Worm (Caenorhabditis elegans) whole organism, L4/young adult: ENCODE results near the gene C43G2.3.
"Not testable (repeated sequence)": the region's sequence is repeated elsewhere in the genome, so short reads cannot be mapped to it uniquely, and the experiment has no call there.

Experiments used
- W03F9.2 ChIP-seq: fragments of 150-350 bp; optimal IDR thresholded peaks from 2 replicates; lab custom pipeline; 2014; ENCODE audit warnings: missing biosample characterization, missing genetic modification characterization
- dao-5 ChIP-seq: sonication (generic microtip); optimal IDR thresholded peaks from 2 replicates; lab custom pipeline; 2016; ENCODE audit warnings: missing genotype, missing genetic modification characterization, moderate library complexity, missing compliant biosample characterization
- him-1 ChIP-seq: sonication (generic microtip); optimal IDR thresholded peaks from 2 replicates; lab custom pipeline; 2016; ENCODE audit warnings: missing genotype, missing genetic modification reagents, missing genetic modification characterization, missing compliant biosample characterization

DNA sequence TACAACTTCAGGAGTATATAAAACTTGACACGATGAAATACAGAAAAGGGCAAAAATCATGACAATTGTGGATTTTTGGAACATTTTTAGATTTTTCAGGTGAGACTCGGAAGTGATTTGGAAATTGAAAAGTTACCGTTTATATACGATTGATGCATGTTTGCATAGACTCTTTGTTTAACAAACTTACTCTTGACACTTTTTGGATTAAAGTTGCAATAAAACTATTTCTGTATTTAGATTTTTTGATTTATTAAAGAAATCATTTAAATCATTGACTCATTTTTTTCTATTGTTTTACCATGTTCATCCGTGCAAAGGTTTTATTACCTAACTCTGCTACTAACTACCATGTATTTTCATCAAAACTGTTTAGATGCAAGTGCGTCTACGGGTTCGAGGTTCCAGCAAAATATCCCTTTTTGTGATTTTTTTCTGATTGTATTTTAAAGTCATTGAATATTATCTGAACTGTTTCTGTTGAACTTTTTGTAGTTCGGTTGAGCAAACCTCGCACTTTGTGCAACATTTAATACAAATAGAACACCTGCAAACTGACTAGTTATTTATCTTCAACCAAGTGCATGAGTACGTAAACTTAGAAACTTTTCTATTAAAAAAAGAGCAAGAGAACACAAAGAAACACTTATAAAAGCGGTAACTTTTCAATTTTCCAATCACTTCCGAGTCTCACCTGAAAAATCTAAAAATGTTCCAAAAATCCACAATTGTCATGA, 13.2 kb downstream of the C43G2.3 start, which contains the start of the genes nspb-1 and nspb-2:
- TF ChIP-seq W03F9.2, him-1, dao-5 (tag; lab: Kevin White, UChicago): not testable (repeated sequence)
